Worm (Caenorhabditis elegans) whole organism, L3 larva: ENCODE data around the gene ZK1307.8.

Source experiments
- egl-27 ChIP-seq: sonication (generic microtip); optimal IDR thresholded peaks from 4 replicates; lab custom pipeline; 2017; ENCODE audit warnings: missing biosample characterization, missing genetic modification reagents, missing genetic modification characterization
- elt-1 ChIP-seq: fragments of 150-350 bp; optimal IDR thresholded peaks from 2 replicates; lab custom pipeline; 2014; ENCODE audit warnings: missing biosample characterization, missing genetic modification characterization
- elt-2 ChIP-seq: sonication (generic microtip); optimal IDR thresholded peaks from 2 replicates; lab custom pipeline; 2016; ENCODE audit warnings: missing genetic modification reagents, mild to moderate bottlenecking, missing genetic modification characterization, missing compliant biosample characterization
- elt-3 ChIP-seq, 3 experiments: fragments of 150-350 bp in 1 of 3; sonication (generic microtip) in 2 of 3; optimal IDR thresholded peaks; 2 replicates in 2 of 3; 4 replicates in 1 of 3; lab custom pipeline; 2014 to 2017; ENCODE audit warnings: missing biosample characterization in 3 of 3, missing genetic modification characterization in 3 of 3
- jun-1 ChIP-seq: fragments of 150-350 bp; optimal IDR thresholded peaks from 2 replicates; lab custom pipeline; 2014; ENCODE audit warnings: missing biosample characterization, missing genetic modification reagents, missing genetic modification characterization
- nhr-237 ChIP-seq: fragments of 150-350 bp; optimal IDR thresholded peaks from 2 replicates; lab custom pipeline; 2014; ENCODE audit warnings: missing biosample characterization, missing genetic modification characterization
- nhr-77 ChIP-seq: fragments of 150-350 bp; optimal IDR thresholded peaks from 2 replicates; lab custom pipeline; 2014; ENCODE audit warnings: missing biosample characterization, missing genetic modification characterization
- unc-62 ChIP-seq: fragments of 150-350 bp; sonication (generic microtip); optimal IDR thresholded peaks from 4 replicates; lab custom pipeline; 2014; ENCODE audit warnings: missing biosample characterization, missing genetic modification reagents, missing genetic modification characterization

DNA sequence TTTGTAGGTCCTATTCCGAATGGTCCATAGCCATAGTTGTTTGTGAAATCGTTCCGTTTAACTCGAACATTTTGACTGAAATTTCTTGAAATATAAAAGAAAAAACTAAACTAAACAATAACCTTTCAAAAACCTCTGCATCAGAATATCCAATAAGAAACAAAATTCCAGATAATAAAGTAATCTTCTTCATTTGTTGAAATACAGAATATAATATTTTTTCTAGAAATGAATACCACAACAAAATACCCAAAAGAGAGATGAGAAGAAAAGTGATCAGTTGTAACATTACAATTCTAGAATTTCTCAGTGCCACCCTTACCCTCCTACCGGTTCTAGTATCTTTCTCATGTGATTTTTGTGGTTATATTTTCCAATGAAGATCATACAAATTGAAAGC, 29.3 kb downstream of the ZK1307.8 start, which contains the start of gene ZK1307.2:
- no peak for TF ChIP-seq nhr-237
- no peak for TF ChIP-seq egl-27 (tag; lab: Kevin White, UChicago)
- TF ChIP-seq nhr-77: no peak
- no peak for TF ChIP-seq unc-62
- no peak for TF ChIP-seq elt-1 (tag; lab: Kevin White, UChicago)
- TF ChIP-seq elt-3 (tag; optimal IDR thresholded peaks at IDR 0.05; lab: Kevin White, UChicago): no peak
- no peak for TF ChIP-seq jun-1
- TF ChIP-seq elt-2 (tag; lab: Kevin White, UChicago): no peak
